Worm (Caenorhabditis elegans) whole organism, L1 larva: ENCODE measurements around the gene F36H5.10.

Source experiments
- C04F5.9 ChIP-seq: sonication (generic microtip); optimal IDR thresholded peaks from 2 replicates; lab custom pipeline; 2016; ENCODE audit warnings: missing genetic modification characterization, missing compliant biosample characterization
- alr-1 ChIP-seq: fragments of 200-800 bp; sonication (Bioruptor generic); optimal IDR thresholded peaks from 2 replicates; lab custom pipeline; 2018; ENCODE audit warnings: borderline replicate concordance, mild to moderate bottlenecking, missing genetic modification characterization, missing compliant biosample characterization
- ama-1 ChIP-seq: fragments of 150-350 bp; optimal IDR thresholded peaks from 2 replicates; lab custom pipeline; 2014
- ceh-8 ChIP-seq: fragments of 200-800 bp; sonication (Bioruptor generic); optimal IDR thresholded peaks from 2 replicates; lab custom pipeline; 2018; ENCODE audit warnings: mild to moderate bottlenecking, missing genetic modification characterization, moderate library complexity, missing compliant biosample characterization
- ceh-82 ChIP-seq, 3 experiments: fragments of 150-350 bp in 1 of 3; sonication (generic microtip) in 2 of 3; optimal IDR thresholded peaks; 2 replicates each; lab custom pipeline; 2014 to 2017; ENCODE audit warnings: missing biosample characterization in 3 of 3, missing genetic modification characterization in 3 of 3
- ceh-88 ChIP-seq: fragments of 200-800 bp; sonication (Bioruptor generic); IDR thresholded peaks from 2 replicates; pipeline ENCODE4 v1.3.6; 2022; ENCODE audit warnings: missing genetic modification characterization, missing compliant biosample characterization
- ces-1 ChIP-seq: fragments of 150-350 bp; optimal IDR thresholded peaks from 2 replicates; lab custom pipeline; 2014; ENCODE audit warnings: missing biosample characterization, missing genetic modification reagents, missing genetic modification characterization
- efl-3 ChIP-seq: fragments of 200-800 bp; sonication (Bioruptor generic); optimal IDR thresholded peaks from 2 replicates; lab custom pipeline; 2018; ENCODE audit warnings: mild to moderate bottlenecking, missing genetic modification characterization, missing compliant biosample characterization
- elt-2 ChIP-seq: sonication (generic microtip); optimal IDR thresholded peaks from 2 replicates; lab custom pipeline; 2016; ENCODE audit warnings: missing genetic modification characterization, mild to moderate bottlenecking, inconsistent platforms, missing compliant biosample characterization, missing genetic modification reagents
- elt-3 ChIP-seq, 6 experiments: fragments of 150-350 bp in 1 of 6; sonication (generic microtip); optimal IDR thresholded peaks; 2 replicates each; lab custom pipeline; 2017 to 2018; ENCODE audit warnings: missing biosample characterization in 6 of 6, missing genetic modification characterization in 6 of 6, inconsistent platforms in 1 of 6
- ets-5 ChIP-seq: fragments of 200-800 bp; sonication (Bioruptor generic); IDR thresholded peaks from 2 replicates; pipeline ENCODE4 v1.3.6; 2022; ENCODE audit warnings: missing genetic modification characterization, missing compliant biosample characterization
- fkh-10 ChIP-seq: sonication (generic microtip); optimal IDR thresholded peaks from 2 replicates; lab custom pipeline; 2017; ENCODE audit warnings: missing biosample characterization, missing genetic modification reagents, missing genetic modification characterization
- hlh-17 ChIP-seq: fragments of 200-800 bp; sonication (Bioruptor generic); optimal IDR thresholded peaks from 2 replicates; lab custom pipeline; 2018; ENCODE audit warnings: missing genetic modification characterization, mild to moderate bottlenecking, missing compliant biosample characterization, moderate library complexity, borderline replicate concordance
- jun-1 ChIP-seq: fragments of 150-350 bp; optimal IDR thresholded peaks from 2 replicates; lab custom pipeline; 2014; ENCODE audit warnings: missing biosample characterization, missing genetic modification reagents, missing genetic modification characterization
- lin-14 ChIP-seq: fragments of 200-800 bp; sonication (Bioruptor generic); optimal IDR thresholded peaks from 2 replicates; lab custom pipeline; 2018; ENCODE audit warnings: mild to moderate bottlenecking, missing genetic modification characterization, moderate library complexity, missing compliant biosample characterization
- lin-39 ChIP-seq: fragments of 150-350 bp; optimal IDR thresholded peaks from 2 replicates; lab custom pipeline; 2014; ENCODE audit warnings: missing biosample characterization, missing genetic modification reagents, missing genetic modification characterization
- lir-3 ChIP-seq: sonication (generic microtip); optimal IDR thresholded peaks from 2 replicates; lab custom pipeline; 2016; ENCODE audit warnings: mild to moderate bottlenecking, missing genetic modification characterization, moderate library complexity, missing compliant biosample characterization; ENCODE audit not compliant: poor library complexity
- mdl-1 ChIP-seq, 2 experiments: fragments of 150-350 bp; optimal IDR thresholded peaks; 2 replicates each; lab custom pipeline; 2014 to 2017; ENCODE audit warnings: missing biosample characterization in 2 of 2, missing genetic modification characterization in 2 of 2, inconsistent platforms in 1 of 2
- nhr-237 ChIP-seq: fragments of 150-350 bp; optimal IDR thresholded peaks from 2 replicates; lab custom pipeline; 2014; ENCODE audit warnings: missing biosample characterization, missing genetic modification characterization
- nhr-28 ChIP-seq: fragments of 150-350 bp; optimal IDR thresholded peaks from 2 replicates; lab custom pipeline; 2014; ENCODE audit warnings: missing biosample characterization, missing genetic modification characterization
- nhr-71 ChIP-seq: sonication (generic microtip); optimal IDR thresholded peaks from 2 replicates; lab custom pipeline; 2016; ENCODE audit warnings: mild to moderate bottlenecking, missing genetic modification characterization, moderate library complexity, missing compliant biosample characterization
- nhr-76 ChIP-seq: sonication (generic microtip); optimal IDR thresholded peaks from 2 replicates; lab custom pipeline; 2017; ENCODE audit warnings: missing biosample characterization, missing genetic modification characterization
- nhr-85 ChIP-seq: sonication (generic microtip); peaks from one replicate; lab custom pipeline; 2016; ENCODE audit warnings: missing genetic modification characterization, inconsistent platforms, missing compliant biosample characterization
- nhr-90 ChIP-seq: sonication (generic microtip); optimal IDR thresholded peaks from 2 replicates; lab custom pipeline; 2016; ENCODE audit warnings: mild to moderate bottlenecking, missing genetic modification characterization, missing compliant biosample characterization; ENCODE audit not compliant: poor library complexity
- rnt-1 ChIP-seq: sonication (generic microtip); optimal IDR thresholded peaks from 2 replicates; lab custom pipeline; 2016; ENCODE audit warnings: mild to moderate bottlenecking, missing genetic modification characterization, moderate library complexity, missing compliant biosample characterization
- sox-4 ChIP-seq: sonication (generic microtip); optimal IDR thresholded peaks from 2 replicates; lab custom pipeline; 2016; ENCODE audit warnings: missing genetic modification characterization, missing compliant biosample characterization
- sptf-1 ChIP-seq: fragments of 150-350 bp; optimal IDR thresholded peaks from 2 replicates; lab custom pipeline; 2014; ENCODE audit warnings: missing biosample characterization, missing genetic modification characterization
- swsn-7 ChIP-seq: sonication (generic microtip); optimal IDR thresholded peaks from 2 replicates; lab custom pipeline; 2016; ENCODE audit warnings: missing genetic modification characterization, missing compliant biosample characterization
- unc-130 ChIP-seq: fragments of 150-350 bp; optimal IDR thresholded peaks from 2 replicates; lab custom pipeline; 2017; ENCODE audit warnings: missing biosample characterization, missing genetic modification characterization, inconsistent platforms
- unc-30 ChIP-seq: sonication (generic microtip); optimal IDR thresholded peaks from 2 replicates; lab custom pipeline; 2017; ENCODE audit warnings: missing biosample characterization, missing genetic modification characterization
- unc-62 ChIP-seq: fragments of 150-350 bp; optimal IDR thresholded peaks from 2 replicates; lab custom pipeline; 2014; ENCODE audit warnings: missing biosample characterization, missing genetic modification reagents, missing genetic modification characterization
- vab-15 ChIP-seq: sonication (generic microtip); optimal IDR thresholded peaks from 2 replicates; lab custom pipeline; 2017; ENCODE audit warnings: missing genotype, mild to moderate bottlenecking, missing genetic modification characterization, missing compliant biosample characterization
- zip-4 ChIP-seq: fragments of 200-800 bp; sonication (Bioruptor generic); optimal IDR thresholded peaks from 2 replicates; lab custom pipeline; 2018; ENCODE audit warnings: mild to moderate bottlenecking, missing genetic modification characterization, moderate library complexity, missing compliant biosample characterization
- ztf-4 ChIP-seq: fragments of 150-350 bp; optimal IDR thresholded peaks from 2 replicates; lab custom pipeline; 2014; ENCODE audit warnings: missing biosample characterization, missing genetic modification characterization

Gene F36H5.10

ce11 chrII:1757033-1757432, at the start of gene F36H5.10:
Gene F36H5.10, plus strand, starts transcription at chrII:1757333.
- TF ChIP-seq hlh-17 (GFP tag; lab: Kevin White, UChicago) (no peak), unc-62 (GFP tag; lab: Kevin White, UChicago) (no peak), lir-3 (no peak), ceh-88 (no peak), ceh-82 (tag; optimal IDR thresholded peaks at IDR 0.05; lab: Kevin White, UChicago) (no peak)

ce11 chrII:1709959-1710358, 47.2 kb upstream of the F36H5.10 start, which contains the start of gene fbxa-184:
Gene fbxa-184, plus strand, starts transcription at chrII:1710259.
- TF ChIP-seq alr-1 (tag; lab: Kevin White, UChicago) (no peak), lin-14 (GFP tag; lab: Kevin White, UChicago) (no peak), rnt-1 (tag; lab: Kevin White, UChicago) (no peak), ama-1 (lab: Kevin White, UChicago) (no peak), fkh-10 (GFP tag; lab: Kevin White, UChicago) (no peak), ces-1 (GFP tag; lab: Kevin White, UChicago) (no peak), unc-30 (tag; lab: Kevin White, UChicago) (no peak), efl-3 (GFP tag; lab: Kevin White, UChicago) (no peak), nhr-28 (tag; lab: Kevin White, UChicago) (no peak), jun-1 (tag; lab: Kevin White, UChicago) (no peak), C04F5.9 (tag; lab: Kevin White, UChicago) (no peak), nhr-85 (tag; lab: Kevin White, UChicago) (no peak), elt-2 (tag; lab: Kevin White, UChicago) (no peak), hlh-17 (GFP tag; lab: Kevin White, UChicago) (no peak), zip-4 (GFP tag; lab: Kevin White, UChicago) (no peak), elt-3 (tag; optimal IDR thresholded peaks at IDR 0.05; lab: Kevin White, UChicago) (no peak)

- TF ChIP-seq nhr-28 (tag; lab: Kevin White, UChicago) (no peak), ets-5 (GFP tag; lab: Robert Waterston, UW) (no peak), nhr-76 (tag; lab: Kevin White, UChicago) (no peak), swsn-7 (tag; lab: Kevin White, UChicago) (no peak), sptf-1 (tag; lab: Kevin White, UChicago) (no peak), ceh-8 (GFP tag; lab: Kevin White, UChicago) (no peak), lin-39 (tag; lab: Kevin White, UChicago) (no peak)
These were observed 44.2 kb upstream of the F36H5.10 start, which contains the start of gene btb-7 for ce11 chrII:1712938-1713337. Gene btb-7, plus strand, starts transcription at chrII:1713238.

- TF ChIP-seq unc-130 (tag; lab: Kevin White, UChicago) (no peak), vab-15 (tag; lab: Kevin White, UChicago) (no peak), ceh-88 (no peak), ets-5 (GFP tag; lab: Robert Waterston, UW) (no peak)
These were observed 42.3 kb upstream of the F36H5.10 start, which contains the start of gene btb-6 for ce11 chrII:1714772-1715353. Gene btb-6, plus strand, starts transcription at chrII:1715303.

ce11 chrII:1719153-1719552, 38.0 kb upstream of the F36H5.10 start, which contains the start of gene fbxb-48:
Gene fbxb-48, minus strand, starts transcription at chrII:1719253.
- TF ChIP-seq vab-15 (tag; lab: Kevin White, UChicago) = no peak
- TF ChIP-seq, all 84 proteins: peak for 0

ce11 chrII:1722394-1722793, 34.7 kb upstream of the F36H5.10 start, which contains the start of the genes fbxb-5 and btb-8:
Gene fbxb-5, minus strand, starts transcription at chrII:1722494.
Gene btb-8, plus strand, starts transcription at chrII:1722770.
- TF ChIP-seq nhr-237 (tag; lab: Kevin White, UChicago) (no peak), unc-130 (tag; lab: Kevin White, UChicago) (no peak), nhr-71 (tag; lab: Kevin White, UChicago) (no peak), ztf-4 (no peak), sox-4 (tag; lab: Kevin White, UChicago) (no peak), nhr-90 (no peak), mdl-1 (tag; optimal IDR thresholded peaks at IDR 0.05; lab: Kevin White, UChicago) (no peak)
